Worm (Caenorhabditis elegans) whole organism, early embryonic: ENCODE results near the gene str-112.

Experiments used
- B0310.2 ChIP-seq: sonication (generic microtip); optimal IDR thresholded peaks from 2 replicates; lab custom pipeline; 2016; ENCODE audit warnings: mild to moderate bottlenecking, missing genetic modification characterization, missing compliant biosample characterization
- F13C5.2 ChIP-seq: sonication (generic microtip); optimal IDR thresholded peaks from 2 replicates; lab custom pipeline; 2017; ENCODE audit warnings: mild to moderate bottlenecking, missing genetic modification characterization, inconsistent platforms, missing compliant biosample characterization
- aly-1 ChIP-seq: sonication (generic microtip); optimal IDR thresholded peaks from 2 replicates; lab custom pipeline; 2016; ENCODE audit warnings: missing genetic modification characterization, missing compliant biosample characterization
- ama-1 ChIP-seq: fragments of 150-350 bp; optimal IDR thresholded peaks from 2 replicates; lab custom pipeline; 2014
- ceh-13 ChIP-seq: fragments of 200-800 bp; sonication (Bioruptor generic); optimal IDR thresholded peaks from 2 replicates; lab custom pipeline; 2018; ENCODE audit warnings: mild to moderate bottlenecking, missing genetic modification characterization, missing compliant biosample characterization
- ceh-36 ChIP-seq: sonication (generic microtip); optimal IDR thresholded peaks from 2 replicates; lab custom pipeline; 2016; ENCODE audit warnings: missing genetic modification characterization, inconsistent platforms, missing compliant biosample characterization
- ets-7 ChIP-seq: sonication (generic microtip); optimal IDR thresholded peaks from 2 replicates; lab custom pipeline; 2016; ENCODE audit warnings: missing genotype, missing genetic modification characterization, missing compliant biosample characterization
- flt-1 ChIP-seq: fragments of 200-800 bp; sonication (Bioruptor generic); IDR thresholded peaks from 2 replicates; pipeline ENCODE4 v1.3.6; 2022; ENCODE audit warnings: missing genetic modification characterization, missing compliant biosample characterization
- hmbx-1 ChIP-seq: sonication (generic microtip); optimal IDR thresholded peaks from 2 replicates; lab custom pipeline; 2016; ENCODE audit warnings: mild to moderate bottlenecking, missing genetic modification characterization, missing compliant biosample characterization
- hmg-4 ChIP-seq: fragments of 200-800 bp; sonication (Bioruptor generic); optimal IDR thresholded peaks from 2 replicates; lab custom pipeline; 2018; ENCODE audit warnings: mild to moderate bottlenecking, missing genetic modification characterization, missing compliant biosample characterization
- hnd-1 ChIP-seq: sonication (generic microtip); optimal IDR thresholded peaks from 2 replicates; lab custom pipeline; 2016; ENCODE audit warnings: missing genetic modification characterization, missing compliant biosample characterization
- pes-1 ChIP-seq: fragments of 200-800 bp; sonication (Bioruptor generic); IDR thresholded peaks from 2 replicates; pipeline ENCODE4 v1.3.6; 2022; ENCODE audit warnings: missing genetic modification reagents, missing genetic modification characterization, missing compliant biosample characterization
- scrt-1 ChIP-seq: fragments of 200-800 bp; sonication (Bioruptor generic); IDR thresholded peaks from 2 replicates; pipeline ENCODE4 v1.3.6; 2022; ENCODE audit warnings: missing genetic modification characterization, missing compliant biosample characterization
- sea-1 ChIP-seq: fragments of 200-800 bp; sonication (Bioruptor generic); conservative IDR thresholded peaks from 2 replicates; pipeline ENCODE4 v1.3.6; 2022; ENCODE audit warnings: missing genetic modification characterization, missing compliant biosample characterization
- tbx-11 ChIP-seq: fragments of 200-800 bp; sonication (Bioruptor generic); IDR thresholded peaks from 2 replicates; pipeline ENCODE4 v1.3.6; 2022; ENCODE audit warnings: missing genetic modification characterization, missing compliant biosample characterization
- tbx-37 ChIP-seq: fragments of 200-800 bp; sonication (Bioruptor generic); conservative IDR thresholded peaks from 2 replicates; pipeline ENCODE4 v1.3.6; 2022; ENCODE audit warnings: missing genetic modification reagents, missing genetic modification characterization, missing compliant biosample characterization
- tra-4 ChIP-seq: sonication (generic microtip); optimal IDR thresholded peaks from 2 replicates; lab custom pipeline; 2017; ENCODE audit warnings: missing genetic modification characterization, missing compliant biosample characterization

str-112 gene

DNA sequence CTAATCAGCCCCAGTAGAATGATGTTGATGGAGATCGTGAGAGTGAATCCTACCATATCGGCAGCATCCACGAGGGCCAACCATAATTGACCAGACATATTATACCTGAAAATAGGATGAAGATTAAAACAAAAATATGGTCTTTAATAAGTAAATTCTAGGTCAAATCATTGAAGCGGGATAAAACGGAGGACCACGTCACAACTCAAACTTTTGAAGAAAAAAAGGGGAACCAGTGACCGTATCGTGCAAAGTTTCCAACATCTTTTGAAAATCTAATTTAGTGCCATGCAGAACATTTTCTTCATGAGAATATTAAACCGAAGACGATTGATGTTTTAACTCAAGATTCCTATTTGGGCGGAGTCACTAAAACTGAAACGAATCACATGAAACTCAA is at the start of gene str-112:
str-112 (minus strand) TSS at position 101 of the 400 bp plus-strand sequence.
- TF ChIP-seq aly-1 (tag; lab: Kevin White, UChicago) (no peak), ets-7 (tag; lab: Kevin White, UChicago) (no peak), F13C5.2 (tag; lab: Kevin White, UChicago) (no peak)

DNA sequence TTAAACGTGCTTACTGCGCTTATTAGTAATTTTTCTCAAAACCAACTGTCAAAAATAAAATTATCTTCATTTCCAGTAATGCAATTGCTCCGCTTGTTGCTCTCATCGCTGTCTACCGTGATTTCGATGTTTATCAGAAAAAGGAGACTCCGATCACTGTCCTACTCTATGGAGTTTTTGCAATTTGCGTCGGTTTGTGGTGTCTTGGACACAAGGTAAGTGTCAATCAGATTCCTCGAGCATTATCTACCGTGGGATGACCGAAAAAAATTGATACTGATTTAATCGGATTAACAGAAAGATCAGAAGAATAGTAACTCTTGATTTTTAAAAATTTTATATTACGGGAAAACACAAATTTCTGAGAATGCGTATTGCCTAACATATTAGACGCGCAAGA is 49.1 kb upstream of the str-112 start:
- TF ChIP-seq ceh-36 (no peak), tbx-37 (no peak), tra-4 (no peak), hnd-1 (no peak), sea-1 (no peak), scrt-1 (GFP tag; lab: Robert Waterston, UW) (no peak), flt-1 (GFP tag; lab: Robert Waterston, UW) (no peak), pes-1 (GFP tag; lab: Robert Waterston, UW) (no peak), tbx-11 (GFP tag; lab: Robert Waterston, UW) (no peak), aly-1 (tag; lab: Kevin White, UChicago) (no peak), ets-7 (tag; lab: Kevin White, UChicago) (no peak), ama-1 (lab: Kevin White, UChicago) (no peak), B0310.2 (no peak), hmbx-1 (tag; lab: Kevin White, UChicago) (no peak), hmg-4 (GFP tag; lab: Kevin White, UChicago) (no peak), ceh-13 (GFP tag; lab: Kevin White, UChicago) (no peak), F13C5.2 (tag; lab: Kevin White, UChicago) (no peak)

DNA sequence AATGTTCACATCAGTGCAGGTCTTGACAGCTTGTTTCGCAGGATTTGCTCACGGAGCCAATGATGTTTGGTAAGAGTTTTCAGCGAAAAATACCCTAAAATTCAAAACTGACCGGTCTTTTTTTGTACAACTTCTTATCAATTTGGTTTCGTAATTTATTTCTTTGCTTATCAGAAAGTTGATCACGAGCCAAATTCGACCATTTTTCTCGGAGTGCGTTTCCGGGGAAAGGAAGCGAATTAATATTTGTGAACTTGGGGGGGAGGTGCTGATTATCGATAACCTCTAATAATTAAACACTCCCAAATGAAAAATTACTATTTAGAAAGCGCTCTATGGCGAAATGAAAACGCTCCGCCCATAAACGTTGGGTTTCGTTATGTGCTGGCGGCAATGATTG is 48.4 kb upstream of the str-112 start:
- TF ChIP-seq pes-1 (GFP tag; lab: Robert Waterston, UW): no peak
- no peak for TF ChIP-seq ama-1 (lab: Kevin White, UChicago)
- no peak for TF ChIP-seq hmbx-1 (tag; lab: Kevin White, UChicago)
- no peak for TF ChIP-seq hmg-4 (GFP tag; lab: Kevin White, UChicago)
- no peak for TF ChIP-seq F13C5.2 (tag; lab: Kevin White, UChicago)
- TF ChIP-seq tra-4: no peak

DNA sequence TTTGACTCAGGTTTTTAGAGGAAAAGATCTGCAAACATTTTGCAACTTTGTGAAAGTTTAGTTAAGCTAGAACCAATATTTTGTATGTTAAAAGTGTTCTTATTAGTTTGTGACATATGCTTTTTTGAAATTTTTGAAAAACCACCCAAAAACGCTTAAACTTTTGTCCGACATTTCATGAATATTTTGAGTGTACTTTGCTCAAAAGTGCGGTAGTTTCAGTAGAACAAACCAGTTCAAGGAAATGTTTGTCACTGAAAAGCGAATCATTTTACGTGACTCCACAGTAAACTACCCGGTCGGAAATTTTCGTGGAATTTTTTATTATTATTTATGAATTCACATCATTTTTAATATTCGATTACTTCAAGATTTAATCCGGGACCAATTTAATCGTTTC is 46.3 kb upstream of the str-112 start, which contains the start of gene pitr-5:
pitr-5 (plus strand) TSS at position 301 of the 400 bp plus-strand sequence.
- TF ChIP-seq tbx-37 (no peak), hmg-4 (GFP tag; lab: Kevin White, UChicago) (no peak), ceh-13 (GFP tag; lab: Kevin White, UChicago) (no peak), pes-1 (GFP tag; lab: Robert Waterston, UW) (no peak), B0310.2 (no peak), sea-1 (no peak), tbx-11 (GFP tag; lab: Robert Waterston, UW) (no peak), flt-1 (GFP tag; lab: Robert Waterston, UW) (no peak), aly-1 (tag; lab: Kevin White, UChicago) (no peak), tra-4 (no peak), ceh-36 (no peak), ets-7 (tag; lab: Kevin White, UChicago) (no peak), hmbx-1 (tag; lab: Kevin White, UChicago) (no peak), ama-1 (lab: Kevin White, UChicago) (no peak)

DNA sequence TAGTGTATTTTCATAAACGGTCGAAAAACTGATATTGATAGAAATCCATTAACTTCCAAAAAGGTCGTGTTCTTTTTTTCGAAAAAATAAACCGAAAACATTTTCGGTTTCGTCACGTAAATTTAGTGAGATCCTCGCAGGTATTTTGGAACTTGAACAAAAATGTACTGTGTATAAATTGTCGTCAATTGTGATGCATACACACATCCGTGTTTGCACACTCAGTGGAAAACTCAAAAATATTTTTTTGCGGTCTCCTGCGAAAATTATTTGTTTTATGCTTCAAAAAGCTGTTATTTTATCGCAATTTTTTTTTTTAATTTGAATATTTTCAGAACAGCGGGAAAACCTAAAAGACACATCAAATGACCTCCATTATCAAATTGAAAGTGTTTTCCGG is 40.6 kb upstream of the str-112 start, which contains the start of gene cpsf-2:
cpsf-2 (plus strand) TSS at position 330 of the 400 bp plus-strand sequence.
- TF ChIP-seq aly-1 (tag; lab: Kevin White, UChicago) (no peak), ceh-13 (GFP tag; lab: Kevin White, UChicago) (no peak), tbx-37 (no peak), flt-1 (GFP tag; lab: Robert Waterston, UW) (no peak), sea-1 (no peak), hmg-4 (GFP tag; lab: Kevin White, UChicago) (no peak), scrt-1 (GFP tag; lab: Robert Waterston, UW) (no peak), ama-1 (lab: Kevin White, UChicago) (no peak), tra-4 (no peak), B0310.2 (no peak), ets-7 (tag; lab: Kevin White, UChicago) (no peak), pes-1 (GFP tag; lab: Robert Waterston, UW) (no peak), tbx-11 (GFP tag; lab: Robert Waterston, UW) (no peak), F13C5.2 (tag; lab: Kevin White, UChicago) (no peak)

DNA sequence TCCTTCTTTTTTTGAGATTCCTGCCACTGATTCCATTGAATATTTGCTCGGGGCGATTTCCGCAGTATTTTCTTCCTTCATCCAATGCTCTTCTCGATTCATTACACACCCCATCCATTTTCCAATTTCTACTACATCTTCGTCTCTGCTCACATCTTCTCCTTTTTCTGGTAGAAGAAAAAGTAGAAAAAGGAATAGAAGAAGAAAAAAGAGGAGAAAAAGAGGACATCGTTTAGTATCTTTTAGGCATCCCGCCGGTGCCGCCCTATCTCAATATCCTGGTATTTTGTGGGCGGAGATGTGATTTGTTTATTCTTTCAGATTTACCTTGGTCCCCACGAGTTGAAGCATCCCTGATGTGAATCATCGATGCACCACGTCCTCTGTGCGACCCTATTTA is 37.0 kb upstream of the str-112 start, which contains the start of gene lgc-39:
lgc-39 (plus strand) TSS at position 301 of the 400 bp plus-strand sequence.
- no peak for TF ChIP-seq pes-1 (GFP tag; lab: Robert Waterston, UW)
- TF ChIP-seq F13C5.2 (tag; lab: Kevin White, UChicago): no peak
- no peak for TF ChIP-seq ceh-13 (GFP tag; lab: Kevin White, UChicago)
- no peak for TF ChIP-seq scrt-1 (GFP tag; lab: Robert Waterston, UW)
- TF ChIP-seq B0310.2: no peak
- no peak for TF ChIP-seq tbx-37
- no peak for TF ChIP-seq ets-7 (tag; lab: Kevin White, UChicago)

DNA sequence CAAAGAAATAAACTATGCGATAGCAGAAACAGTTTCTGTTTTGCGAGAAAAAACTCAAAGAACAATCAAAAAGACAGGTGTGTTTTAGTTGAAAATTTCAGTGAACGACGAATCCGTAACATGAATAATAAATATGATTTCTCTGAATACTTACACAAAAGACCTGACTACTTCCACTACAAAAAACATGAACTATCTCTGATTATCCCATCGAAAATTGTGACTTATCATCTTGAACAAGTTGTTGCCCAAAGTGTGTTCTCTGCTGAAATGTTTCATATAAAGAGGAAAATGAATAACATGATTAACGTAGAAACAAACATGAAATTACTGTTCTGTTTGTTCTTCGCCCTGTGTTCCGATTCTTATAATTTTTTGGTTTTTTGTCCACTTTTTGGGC is 28.5 kb upstream of the str-112 start, which contains the start of gene ugt-36:
ugt-36 (plus strand) TSS at position 301 of the 400 bp plus-strand sequence.
- no peak for TF ChIP-seq tbx-37
- no peak for TF ChIP-seq ama-1 (lab: Kevin White, UChicago)
- TF ChIP-seq sea-1: no peak
- TF ChIP-seq hmg-4 (GFP tag; lab: Kevin White, UChicago): no peak
- no peak for TF ChIP-seq ceh-36
- no peak for TF ChIP-seq tra-4
- no peak for TF ChIP-seq F13C5.2 (tag; lab: Kevin White, UChicago)
- TF ChIP-seq ceh-13 (GFP tag; lab: Kevin White, UChicago): no peak
- no peak for TF ChIP-seq ets-7 (tag; lab: Kevin White, UChicago)
- no peak for TF ChIP-seq pes-1 (GFP tag; lab: Robert Waterston, UW)
- no peak for TF ChIP-seq B0310.2
- TF ChIP-seq scrt-1 (GFP tag; lab: Robert Waterston, UW): no peak
- TF ChIP-seq hnd-1: no peak

DNA sequence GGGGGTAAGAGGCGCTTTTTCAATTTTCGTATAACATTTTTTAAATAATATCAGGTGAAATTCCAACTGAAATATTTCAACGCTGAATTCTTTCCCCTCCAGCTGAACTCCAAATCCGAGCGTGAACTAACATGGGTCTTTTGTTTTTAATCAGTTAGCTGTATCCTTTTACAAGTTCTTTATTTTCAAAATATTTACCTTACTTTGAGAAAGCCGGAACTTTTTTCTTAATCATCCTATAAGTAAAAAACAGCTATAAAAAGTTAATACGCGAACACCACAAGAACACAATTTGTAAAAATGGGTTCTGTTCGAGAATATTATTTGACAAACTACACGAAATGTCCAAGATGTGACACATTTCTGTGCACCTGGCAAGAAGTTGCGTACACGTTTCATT is 26.0 kb upstream of the str-112 start, which contains the start of gene srh-83:
srh-83 (plus strand) TSS at position 301 of the 400 bp plus-strand sequence.
- TF ChIP-seq sea-1 (no peak), hmbx-1 (tag; lab: Kevin White, UChicago) (no peak), tbx-11 (GFP tag; lab: Robert Waterston, UW) (no peak), hnd-1 (no peak), hmg-4 (GFP tag; lab: Kevin White, UChicago) (no peak), aly-1 (tag; lab: Kevin White, UChicago) (no peak), pes-1 (GFP tag; lab: Robert Waterston, UW) (no peak), tra-4 (no peak), tbx-37 (no peak), ceh-13 (GFP tag; lab: Kevin White, UChicago) (no peak), ama-1 (lab: Kevin White, UChicago) (no peak), ceh-36 (no peak)
